Fruit fly (Drosophila melanogaster): ENCODE data around the gene CG9154.

Gene CG9154

DNA sequence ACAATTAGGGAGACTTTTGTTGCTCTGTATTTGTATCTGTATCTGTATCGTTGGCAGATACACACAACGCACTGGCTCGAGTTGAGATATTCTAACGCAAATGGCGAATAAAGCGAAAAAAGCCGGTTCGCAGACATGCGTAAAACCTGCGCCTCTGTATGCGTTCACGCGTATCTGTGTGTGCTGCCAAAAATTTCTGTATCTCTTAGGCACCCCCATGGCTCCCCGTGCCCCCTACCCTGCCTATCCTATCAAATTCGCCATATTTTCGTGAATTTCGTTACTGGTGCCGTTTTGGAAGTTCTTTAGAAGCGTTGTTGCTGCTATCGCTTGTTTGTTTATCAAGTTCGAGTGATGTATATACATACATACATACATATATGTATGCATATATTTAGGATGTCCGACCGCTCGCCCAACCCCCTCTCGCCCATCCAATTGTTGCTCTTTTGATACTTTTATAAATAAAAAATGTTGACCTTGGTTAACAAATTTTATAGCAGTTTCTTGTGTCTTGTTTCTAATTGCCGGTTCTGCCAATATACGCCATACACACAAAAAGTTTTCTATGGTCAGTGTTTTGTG lies 15.3 kb upstream of the CG9154 start (continued):
- TF ChIP-seq Ets65A (GFP tag) (no peak), CG17361 (GFP tag; IDR thresholded peaks at IDR 0.05) (no peak), CG17359 (tag; optimal IDR thresholded peaks at IDR 0.05) (no peak), CG6175 (GFP tag; IDR thresholded peaks at IDR 0.05) (0 out of 3 replicates have a peak, but pooled peaks have one; percentile 34), CG3726 (GFP tag; IDR thresholded peaks at IDR 0.05) (no peak), zfh1 (GFP tag; IDR thresholded peaks at IDR 0.05) (no peak), az2 (GFP tag; optimal IDR thresholded peaks at IDR 0.05) (no peak), chinmo (GFP tag; IDR thresholded peaks at IDR 0.05; ENCODE audit: partially characterized antibody) (peak; percentile 90; the same call in 3 of the 4 replicates), pho (GFP tag; optimal IDR thresholded peaks at IDR 0.05) (no peak), Poxn (GFP tag; IDR thresholded peaks at IDR 0.05) (no peak), CTCF (GFP tag; optimal IDR thresholded peaks at IDR 0.05) (no peak), CG16813 (GFP tag; IDR thresholded peaks at IDR 0.05; ENCODE audit: partially characterized antibody) (no peak), H15 (GFP tag; IDR thresholded peaks at IDR 0.05) (no peak), CG9215 (GFP tag; IDR thresholded peaks at IDR 0.05) (no peak), Dip3 (GFP tag; optimal IDR thresholded peaks at IDR 0.05) (no peak), Elba2 (GFP tag; optimal IDR thresholded peaks at IDR 0.05) (no peak), tap (tag; optimal IDR thresholded peaks at IDR 0.05) (no peak), sima (GFP tag; optimal IDR thresholded peaks at IDR 0.05) (no peak), lmd (GFP tag; IDR thresholded peaks at IDR 0.05) (no peak), CG8388 (GFP tag; optimal IDR thresholded peaks at IDR 0.05) (no peak), CG7963 (GFP tag; IDR thresholded peaks at IDR 0.05; ENCODE audit: partially characterized antibody) (no peak), D19A (tag; optimal IDR thresholded peaks at IDR 0.05) (no peak), dati (GFP tag; IDR thresholded peaks at IDR 0.05) (no peak), eyg (GFP tag; optimal IDR thresholded peaks at IDR 0.05) (no peak), crp (GFP tag; optimal IDR thresholded peaks at IDR 0.05) (no peak), CG5180 (GFP tag; optimal IDR thresholded peaks at IDR 0.05) (no peak), CG10209 (GFP tag; optimal IDR thresholded peaks at IDR 0.05) (no peak), odd (GFP tag; optimal IDR thresholded peaks at IDR 0.05) (no peak), Rx (GFP tag; IDR thresholded peaks at IDR 0.05) (no peak), Dll (GFP tag; IDR thresholded peaks at IDR 0.05; ENCODE audit: partially characterized antibody) (no peak), CG14441 (GFP tag; IDR thresholded peaks at IDR 0.05) (no peak), cas (GFP tag; IDR thresholded peaks at IDR 0.05) (0 out of 2 replicates have a peak, but pooled peaks have one; percentile 9), ftz-f1 (GFP tag; optimal IDR thresholded peaks at IDR 0.05) (peak; percentile 10), Med (GFP tag) (no peak), dmrt99B (tag; optimal IDR thresholded peaks at IDR 0.05) (no peak), cad (GFP tag; optimal IDR thresholded peaks at IDR 0.05) (no peak), Ada2b (GFP tag; IDR thresholded peaks at IDR 0.05) (no peak), fd64A (GFP tag; optimal IDR thresholded peaks at IDR 0.05) (no peak), stwl (tag; optimal IDR thresholded peaks at IDR 0.05) (no peak), CG1792 (GFP tag; optimal IDR thresholded peaks at IDR 0.05) (no peak), nerfin-2 (GFP tag; IDR thresholded peaks at IDR 0.05; ENCODE audit: partially characterized antibody) (no peak), CG18599 (GFP tag; optimal IDR thresholded peaks at IDR 0.05) (peak; percentile 50), CG13123 (GFP tag; optimal IDR thresholded peaks at IDR 0.05) (no peak), Taf1 (GFP tag; IDR thresholded peaks at IDR 0.05) (no peak; the same call in 1 of the 2 replicates), CG33557 (GFP tag; optimal IDR thresholded peaks at IDR 0.05) (no peak), Opbp (GFP tag; IDR thresholded peaks at IDR 0.05; ENCODE audit: partially characterized antibody) (no peak), wdn (GFP tag; IDR thresholded peaks at IDR 0.05) (no peak), CG17829 (tag; optimal IDR thresholded peaks at IDR 0.05) (no peak), CG9437 (GFP tag; optimal IDR thresholded peaks at IDR 0.05) (no peak), CG8089 (GFP tag; optimal IDR thresholded peaks at IDR 0.05) (no peak), lov (optimal IDR thresholded peaks at IDR 0.05) (no peak), lov (GFP tag; IDR thresholded peaks at IDR 0.05) (no peak)
